Worm (Caenorhabditis elegans) whole organism, young adult: ENCODE results near the gene B0244.6.

Source experiments
- B0019.2 ChIP-seq: fragments of 200-800 bp; sonication (Bioruptor generic); conservative IDR thresholded peaks from 2 replicates; pipeline ENCODE4 v1.3.6; 2022; ENCODE audit warnings: missing genetic modification reagents, missing genetic modification characterization, missing compliant biosample characterization
- C17E4.6 ChIP-seq: fragments of 200-800 bp; sonication (Bioruptor generic); IDR thresholded peaks from 2 replicates; pipeline ENCODE4 v1.3.6; 2022; ENCODE audit warnings: missing genetic modification reagents, missing genetic modification characterization, missing compliant biosample characterization
- D2030.7 ChIP-seq: fragments of 200-800 bp; sonication (Bioruptor generic); IDR thresholded peaks from 2 replicates; pipeline ENCODE4 v1.3.6; 2022; ENCODE audit warnings: missing genetic modification reagents, missing genetic modification characterization, missing compliant biosample characterization
- F10E7.11 ChIP-seq: sonication (generic microtip); optimal IDR thresholded peaks from 2 replicates; lab custom pipeline; 2017; ENCODE audit warnings: mild to moderate bottlenecking, missing genetic modification characterization, moderate library complexity, missing compliant biosample characterization
- F23B12.7 ChIP-seq: sonication (generic microtip); optimal IDR thresholded peaks from 2 replicates; lab custom pipeline; 2017; ENCODE audit warnings: missing genetic modification characterization, mild to moderate bottlenecking, missing compliant biosample characterization, antibody characterized with exemption, moderate library complexity; ENCODE audit not compliant: insufficient read depth
- F33H1.4 ChIP-seq: fragments of 200-800 bp; sonication (Bioruptor generic); IDR thresholded peaks from 2 replicates; pipeline ENCODE4 v1.3.6; 2022; ENCODE audit warnings: missing genetic modification reagents, missing genetic modification characterization, missing compliant biosample characterization
- F37B4.10 ChIP-seq: fragments of 200-800 bp; sonication (Bioruptor generic); IDR thresholded peaks from 2 replicates; pipeline ENCODE4 v1.3.6; 2022; ENCODE audit warnings: missing genetic modification characterization, missing compliant biosample characterization
- F39B2.1 ChIP-seq: fragments of 200-800 bp; sonication (Bioruptor generic); IDR thresholded peaks from 2 replicates; pipeline ENCODE4 v1.3.6; 2022; ENCODE audit warnings: missing genetic modification reagents, missing genetic modification characterization, missing compliant biosample characterization
- F49E8.2 ChIP-seq: sonication (generic microtip); optimal IDR thresholded peaks from 3 replicates; lab custom pipeline; 2017; ENCODE audit warnings: missing genetic modification characterization, mild to moderate bottlenecking, missing compliant biosample characterization, antibody characterized with exemption, moderate library complexity; ENCODE audit not compliant: insufficient read depth
- F52B5.7 ChIP-seq: sonication (generic microtip); optimal IDR thresholded peaks from 2 replicates; lab custom pipeline; 2016; ENCODE audit warnings: mild to moderate bottlenecking, missing genetic modification characterization, missing compliant biosample characterization
- K11D2.4 ChIP-seq: fragments of 200-800 bp; sonication (Bioruptor generic); IDR thresholded peaks from 2 replicates; pipeline ENCODE4 v1.3.6; 2022; ENCODE audit warnings: missing genetic modification reagents, missing genetic modification characterization, missing compliant biosample characterization
- K12H6.12 ChIP-seq: fragments of 200-800 bp; sonication (Bioruptor generic); optimal IDR thresholded peaks from 2 replicates; lab custom pipeline; 2018; ENCODE audit warnings: mild to moderate bottlenecking, missing genetic modification characterization, missing compliant biosample characterization
- Y56A3A.18 ChIP-seq: fragments of 200-800 bp; sonication (Bioruptor generic); IDR thresholded peaks from 2 replicates; pipeline ENCODE4 v1.3.6; 2022; ENCODE audit warnings: missing genetic modification reagents, missing genetic modification characterization, missing compliant biosample characterization
- Y67H2A.10 ChIP-seq: fragments of 200-800 bp; sonication (Bioruptor generic); conservative IDR thresholded peaks from 2 replicates; pipeline ENCODE4 v1.3.6; 2022; ENCODE audit warnings: missing genetic modification reagents, missing genetic modification characterization, missing compliant biosample characterization
- ZK185.1 ChIP-seq: sonication (generic microtip); optimal IDR thresholded peaks from 2 replicates; lab custom pipeline; 2016; ENCODE audit warnings: mild to moderate bottlenecking, missing genetic modification characterization, missing compliant biosample characterization; ENCODE audit not compliant: poor library complexity, severe bottlenecking
- atf-7 ChIP-seq: sonication (generic microtip); optimal IDR thresholded peaks from 2 replicates; lab custom pipeline; 2017; ENCODE audit warnings: mild to moderate bottlenecking, missing genetic modification characterization, missing compliant biosample characterization
- athp-1 ChIP-seq: sonication (generic microtip); optimal IDR thresholded peaks from 2 replicates; lab custom pipeline; 2017; ENCODE audit warnings: mild to moderate bottlenecking, missing genetic modification characterization, missing compliant biosample characterization
- attf-5 ChIP-seq: fragments of 200-800 bp; sonication (Bioruptor generic); optimal IDR thresholded peaks from 2 replicates; lab custom pipeline; 2018; ENCODE audit warnings: mild to moderate bottlenecking, missing genetic modification characterization, missing compliant biosample characterization
- ceh-40 ChIP-seq: fragments of 200-800 bp; sonication (Bioruptor generic); IDR thresholded peaks from 2 replicates; pipeline ENCODE4 v1.3.6; 2022; ENCODE audit warnings: missing genetic modification characterization, missing compliant biosample characterization
- ceh-91 ChIP-seq: fragments of 200-800 bp; sonication (Bioruptor generic); IDR thresholded peaks from 2 replicates; pipeline ENCODE4 v1.3.6; 2022; ENCODE audit warnings: missing genetic modification reagents, missing genetic modification characterization, missing compliant biosample characterization
- dpff-1 ChIP-seq: sonication (generic microtip); optimal IDR thresholded peaks from 2 replicates; lab custom pipeline; 2017; ENCODE audit warnings: mild to moderate bottlenecking, missing genetic modification characterization, missing compliant biosample characterization
- efl-1 ChIP-seq: fragments of 150-350 bp; optimal IDR thresholded peaks from 2 replicates; lab custom pipeline; 2014; ENCODE audit warnings: missing biosample characterization, missing genetic modification reagents, missing genetic modification characterization
- egl-18 ChIP-seq: fragments of 200-800 bp; sonication (Bioruptor generic); IDR thresholded peaks from 2 replicates; pipeline ENCODE4 v1.3.6; 2022; ENCODE audit warnings: missing genetic modification reagents, missing genetic modification characterization, missing compliant biosample characterization
- egl-44 ChIP-seq: fragments of 200-800 bp; sonication (Bioruptor generic); IDR thresholded peaks from 2 replicates; pipeline ENCODE4 v1.3.6; 2022; ENCODE audit warnings: missing genetic modification reagents, missing genetic modification characterization, missing compliant biosample characterization
- egrh-3 ChIP-seq: fragments of 200-800 bp; sonication (Bioruptor generic); IDR thresholded peaks from 2 replicates; pipeline ENCODE4 v1.3.6; 2022; ENCODE audit warnings: missing genetic modification reagents, missing genetic modification characterization, missing compliant biosample characterization
- ekl-4 ChIP-seq: fragments of 200-800 bp; sonication (Bioruptor generic); IDR thresholded peaks from 2 replicates; pipeline ENCODE4 v1.3.6; 2022; ENCODE audit warnings: missing genetic modification reagents, missing genetic modification characterization, missing compliant biosample characterization
- hrde-1 ChIP-seq: sonication (generic microtip); optimal IDR thresholded peaks from 2 replicates; lab custom pipeline; 2016; ENCODE audit warnings: missing genetic modification characterization, mild to moderate bottlenecking, missing compliant biosample characterization, moderate library complexity, missing genotype, missing genetic modification reagents, borderline replicate concordance
- lin-35 ChIP-seq, 3 experiments: fragments of 150-350 bp in 2 of 3; sonication (generic microtip) in 1 of 3; optimal IDR thresholded peaks; 2 replicates each; lab custom pipeline; 2014 to 2018; ENCODE audit warnings: missing biosample characterization in 3 of 3, missing genetic modification characterization in 3 of 3, missing genetic modification reagents in 3 of 3
- lsl-1 ChIP-seq: fragments of 200-800 bp; sonication (Bioruptor generic); optimal IDR thresholded peaks from 2 replicates; lab custom pipeline; 2018; ENCODE audit warnings: mild to moderate bottlenecking, missing genetic modification characterization, moderate library complexity, missing compliant biosample characterization
- mel-28 ChIP-seq: sonication (generic microtip); optimal IDR thresholded peaks from 2 replicates; lab custom pipeline; 2016; ENCODE audit warnings: borderline replicate concordance, mild to moderate bottlenecking, missing genetic modification characterization, missing compliant biosample characterization
- mxl-1 ChIP-seq: sonication (generic microtip); optimal IDR thresholded peaks from 2 replicates; lab custom pipeline; 2016; ENCODE audit warnings: missing genetic modification characterization, missing compliant biosample characterization
- nfya-1 ChIP-seq: sonication (generic microtip); optimal IDR thresholded peaks from 2 replicates; lab custom pipeline; 2017; ENCODE audit warnings: antibody characterized with exemption, missing compliant biosample characterization, missing genetic modification characterization, borderline replicate concordance; ENCODE audit not compliant: insufficient read depth
- nfyb-1 ChIP-seq: fragments of 200-800 bp; sonication (Bioruptor generic); IDR thresholded peaks from 2 replicates; pipeline ENCODE4 v1.3.6; 2022; ENCODE audit warnings: missing genetic modification reagents, missing genetic modification characterization, missing compliant biosample characterization
- nhr-179 ChIP-seq: sonication (generic microtip); optimal IDR thresholded peaks from 2 replicates; lab custom pipeline; 2016; ENCODE audit warnings: mild to moderate bottlenecking, missing genetic modification characterization, missing compliant biosample characterization
- nhr-27 ChIP-seq: fragments of 200-800 bp; sonication (Bioruptor generic); optimal IDR thresholded peaks from 2 replicates; lab custom pipeline; 2018; ENCODE audit warnings: mild to moderate bottlenecking, missing genetic modification characterization, moderate library complexity, missing compliant biosample characterization
- pha-4 ChIP-seq: fragments of 150-350 bp; sonication (generic microtip); optimal IDR thresholded peaks from 2 replicates; lab custom pipeline; 2014; ENCODE audit warnings: missing biosample characterization, missing genetic modification reagents, missing genetic modification characterization
- rcor-1 ChIP-seq: fragments of 200-800 bp; sonication (Bioruptor generic); IDR thresholded peaks from 2 replicates; pipeline ENCODE4 v1.3.6; 2022; ENCODE audit warnings: missing genetic modification reagents, missing genetic modification characterization, missing compliant biosample characterization
- rpc-1 ChIP-seq, 2 experiments: fragments of 150-350 bp in 1 of 2; sonication (generic microtip) in 1 of 2; optimal IDR thresholded peaks; 2 replicates each; lab custom pipeline; 2014 to 2018; ENCODE audit warnings: missing biosample characterization in 1 of 2, missing genetic modification characterization in 1 of 2, missing genetic modification reagents in 1 of 2, missing genotype in 1 of 2
- sea-2 ChIP-seq: fragments of 200-800 bp; sonication (Bioruptor generic); IDR thresholded peaks from 2 replicates; pipeline ENCODE4 v1.3.6; 2022; ENCODE audit warnings: missing genetic modification characterization, missing compliant biosample characterization
- snpc-4 ChIP-seq, 5 experiments: fragments of 150-350 bp in 1 of 5; sonication (generic microtip) in 4 of 5; optimal IDR thresholded peaks; 2 replicates each; lab custom pipeline; 2014 to 2018; ENCODE audit warnings: missing genetic modification characterization in 5 of 5, missing biosample characterization in 3 of 5, antibody characterized with exemption in 2 of 5, mild to moderate bottlenecking in 2 of 5, missing compliant biosample characterization in 2 of 5, missing genotype in 2 of 5, moderate library complexity in 2 of 5, missing genetic modification reagents in 1 of 5
- tbx-9 ChIP-seq: sonication (generic microtip); optimal IDR thresholded peaks from 2 replicates; lab custom pipeline; 2016; ENCODE audit warnings: borderline replicate concordance, missing genetic modification characterization, inconsistent platforms, missing compliant biosample characterization
- unc-130 ChIP-seq: sonication (generic microtip); optimal IDR thresholded peaks from 2 replicates; lab custom pipeline; 2016; ENCODE audit warnings: missing genetic modification reagents, missing genetic modification characterization, missing compliant biosample characterization
- zfh-2 ChIP-seq: fragments of 200-800 bp; sonication (Bioruptor generic); conservative IDR thresholded peaks from 2 replicates; pipeline ENCODE4 v1.3.6; 2022; ENCODE audit warnings: missing genetic modification reagents, missing genetic modification characterization, missing compliant biosample characterization
- zim-3 ChIP-seq: sonication (generic microtip); optimal IDR thresholded peaks from 2 replicates; lab custom pipeline; 2017; ENCODE audit warnings: mild to moderate bottlenecking, missing genetic modification characterization, moderate library complexity, missing compliant biosample characterization
- ztf-28 ChIP-seq: fragments of 200-800 bp; sonication (Bioruptor generic); IDR thresholded peaks from 2 replicates; pipeline ENCODE4 v1.3.6; 2022; ENCODE audit warnings: missing genetic modification reagents, missing genetic modification characterization, missing compliant biosample characterization
- ztf-3 ChIP-seq: fragments of 200-800 bp; sonication (Bioruptor generic); optimal IDR thresholded peaks from 2 replicates; lab custom pipeline; 2018; ENCODE audit warnings: mild to moderate bottlenecking, missing genetic modification characterization, missing compliant biosample characterization
- ztf-6 ChIP-seq: fragments of 200-800 bp; sonication (Bioruptor generic); IDR thresholded peaks from 2 replicates; pipeline ENCODE4 v1.3.6; 2022; ENCODE audit warnings: missing genetic modification reagents, missing genetic modification characterization, missing compliant biosample characterization

B0244.6 gene

DNA sequence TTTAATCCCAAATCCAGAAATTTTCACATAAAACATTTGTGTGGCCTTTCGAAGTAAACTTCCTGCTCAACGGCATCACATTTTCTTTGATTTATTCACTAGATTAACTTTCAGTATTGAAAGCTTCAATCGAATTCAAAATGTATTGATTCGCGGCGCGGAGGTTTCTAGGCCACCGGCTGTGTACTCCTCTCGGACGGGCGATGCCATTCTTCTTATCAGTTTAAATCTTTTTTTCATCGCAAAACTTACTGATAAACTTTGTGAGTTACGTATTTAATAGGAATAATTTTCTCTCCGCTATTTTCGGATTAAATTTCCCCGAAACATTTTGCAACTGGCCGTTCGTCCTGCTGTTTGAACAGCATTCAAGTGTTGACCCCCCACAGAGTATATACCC lies 15.9 kb upstream of the B0244.6 start:
- TF ChIP-seq egrh-3 = no peak
- peak; percentile 45 for TF ChIP-seq unc-130 (GFP tag; lab: Kevin White, UChicago)
- no peak for TF ChIP-seq ceh-91 (GFP tag; lab: Robert Waterston, UW)
- TF ChIP-seq Y67H2A.10 = peak; percentile 62; the same call in 1 of the 2 replicates
- TF ChIP-seq ekl-4 (GFP tag; lab: Robert Waterston, UW) = peak; percentile 37; the same call in 1 of the 2 replicates
- TF ChIP-seq pha-4 = no peak
- TF ChIP-seq Y56A3A.18 (GFP tag; lab: Robert Waterston, UW) = no peak
- TF ChIP-seq F37B4.10 (GFP tag; lab: Robert Waterston, UW) = no peak
- no peak for TF ChIP-seq nfya-1 (tag; lab: Kevin White, UChicago)
- TF ChIP-seq lsl-1 (GFP tag; lab: Kevin White, UChicago) = no peak
- TF ChIP-seq ztf-6 (GFP tag; lab: Robert Waterston, UW) = no peak
- TF ChIP-seq sea-2 (GFP tag; lab: Robert Waterston, UW) = no peak
- TF ChIP-seq D2030.7 (GFP tag; lab: Robert Waterston, UW) = no peak
- TF ChIP-seq nhr-179 (tag; lab: Kevin White, UChicago) = no peak
- TF ChIP-seq ZK185.1 (tag; lab: Kevin White, UChicago) = peak; percentile 96
- peak in 1 of 3 experiments; percentile 75 for TF ChIP-seq lin-35 (GFP tag; optimal IDR thresholded peaks at IDR 0.05; lab: Kevin White, UChicago)
- no peak for TF ChIP-seq mel-28 (tag; lab: Kevin White, UChicago)
- TF ChIP-seq K11D2.4 (GFP tag; lab: Robert Waterston, UW) = no peak
- TF ChIP-seq zim-3 (tag; lab: Kevin White, UChicago) = peak; percentile 5
- TF ChIP-seq zfh-2 (GFP tag; lab: Robert Waterston, UW) = no peak
- no peak for TF ChIP-seq ztf-3 (GFP tag; lab: Kevin White, UChicago)
- no peak for TF ChIP-seq F23B12.7
- peak; percentile 34 for TF ChIP-seq attf-5
- TF ChIP-seq F10E7.11 (tag; lab: Kevin White, UChicago) = no peak
- TF ChIP-seq hrde-1 (tag; lab: Kevin White, UChicago) = no peak
- TF ChIP-seq F49E8.2 = no peak
- TF ChIP-seq dpff-1 (tag; lab: Kevin White, UChicago) = no peak
- TF ChIP-seq K12H6.12 (tag; lab: Kevin White, UChicago) = no peak
- no peak for TF ChIP-seq B0019.2 (GFP tag; lab: Robert Waterston, UW)
- no peak for TF ChIP-seq ceh-40 (GFP tag; lab: Robert Waterston, UW)
- peak; percentile 46; the same call in 1 of the 2 replicates for TF ChIP-seq F33H1.4
- no peak for TF ChIP-seq egl-18
- TF ChIP-seq egl-44 (GFP tag; lab: Robert Waterston, UW) = no peak
- peak; percentile 62; the same call in 1 of the 2 replicates for TF ChIP-seq nfyb-1 (GFP tag; lab: Robert Waterston, UW)
- TF ChIP-seq nhr-27 = no peak
- no peak for TF ChIP-seq atf-7 (tag; lab: Kevin White, UChicago)
- TF ChIP-seq snpc-4 (GFP tag; optimal IDR thresholded peaks at IDR 0.05; lab: Kevin White, UChicago) = no peak
- peak in 3 of 4 experiments; percentile 40 to 42 (median 42) for TF ChIP-seq snpc-4 (tag; optimal IDR thresholded peaks at IDR 0.05; lab: Kevin White, UChicago)
- TF ChIP-seq C17E4.6 (GFP tag; lab: Robert Waterston, UW) = no peak
- no peak for TF ChIP-seq tbx-9 (tag; lab: Kevin White, UChicago)
- peak; percentile 7 for TF ChIP-seq efl-1 (GFP tag; lab: Kevin White, UChicago)
- no peak for TF ChIP-seq ztf-28 (GFP tag; lab: Robert Waterston, UW)
- TF ChIP-seq rpc-1 (optimal IDR thresholded peaks at IDR 0.05; lab: Kevin White, UChicago) = no peak
- TF ChIP-seq rpc-1 (tag; optimal IDR thresholded peaks at IDR 0.05; lab: Kevin White, UChicago) = no peak
- TF ChIP-seq athp-1 (tag; lab: Kevin White, UChicago) = peak; percentile 12
- no peak for TF ChIP-seq F52B5.7 (tag; lab: Kevin White, UChicago)
- TF ChIP-seq mxl-1 (tag; lab: Kevin White, UChicago) = no peak
- no peak for TF ChIP-seq F39B2.1 (GFP tag; lab: Robert Waterston, UW)
- TF ChIP-seq rcor-1 (GFP tag; lab: Robert Waterston, UW) = no peak
